Worm (Caenorhabditis elegans) whole organism, L2 larva: ENCODE results near the gene dct-12.

Experiments
- lin-39 ChIP-seq: fragments of 150-350 bp; optimal IDR thresholded peaks from 2 replicates; lab custom pipeline; 2014; ENCODE audit warnings: missing biosample characterization, missing genetic modification reagents, missing genetic modification characterization
- nhr-12 ChIP-seq: fragments of 150-350 bp; optimal IDR thresholded peaks from 2 replicates; lab custom pipeline; 2014; ENCODE audit warnings: missing biosample characterization, missing genetic modification characterization

ce11 chrII:12459422-12459821 is 27.2 kb upstream of the dct-12 start, which contains the start of gene tag-281:
- no peak for TF ChIP-seq nhr-12 (tag; lab: Kevin White, UChicago)
- TF ChIP-seq lin-39 (tag; lab: Kevin White, UChicago): no peak
